Worm (Caenorhabditis elegans) whole organism, L4 larva: Measurements from ENCODE around the gene fbxa-218.

Experiments used
- lin-15B ChIP-seq: fragments of 150-350 bp; sonication (generic microtip); optimal IDR thresholded peaks from 3 replicates; lab custom pipeline; 2014; ENCODE audit warnings: missing biosample characterization, missing genetic modification characterization
- lin-39 ChIP-seq: fragments of 150-350 bp; optimal IDR thresholded peaks from 2 replicates; lab custom pipeline; 2014; ENCODE audit warnings: missing biosample characterization, missing genetic modification reagents, missing genetic modification characterization

ce11 chrIII:12428264-12428627 is 8.1 kb upstream of the fbxa-218 start:
- TF ChIP-seq lin-39 (tag; lab: Kevin White, UChicago) (no peak), lin-15B (tag; lab: Kevin White, UChicago) (no peak)
